Worm (Caenorhabditis elegans) whole organism, young adult: Measurements from ENCODE around the gene C16C10.13.

Experiments
- ceh-27 ChIP-seq: fragments of 200-800 bp; sonication (Bioruptor generic); optimal IDR thresholded peaks from 2 replicates; lab custom pipeline; 2018; ENCODE audit warnings: mild to moderate bottlenecking, missing genetic modification characterization, moderate library complexity, missing compliant biosample characterization
- ceh-79 ChIP-seq: sonication (generic microtip); optimal IDR thresholded peaks from 2 replicates; lab custom pipeline; 2017; ENCODE audit warnings: mild to moderate bottlenecking, missing genetic modification characterization, missing compliant biosample characterization

- TF ChIP-seq ceh-27 (GFP tag; lab: Kevin White, UChicago) (no peak), ceh-79 (tag; lab: Kevin White, UChicago) (peak; percentile 69)
Measured at ce11 chrIII:4172210-4172609, 4.0 kb upstream of the C16C10.13 start.
